Worm (Caenorhabditis elegans) whole organism, L1 larva: ENCODE data around the gene set-17.

Source experiments
- fos-1 ChIP-seq: fragments of 150-350 bp; optimal IDR thresholded peaks from 2 replicates; lab custom pipeline; 2014; ENCODE audit warnings: missing biosample characterization, missing genetic modification characterization
- hpl-2 ChIP-seq: fragments of 150-350 bp; optimal IDR thresholded peaks from 2 replicates; lab custom pipeline; 2014; ENCODE audit warnings: missing biosample characterization, missing genetic modification reagents, missing genetic modification characterization

DNA sequence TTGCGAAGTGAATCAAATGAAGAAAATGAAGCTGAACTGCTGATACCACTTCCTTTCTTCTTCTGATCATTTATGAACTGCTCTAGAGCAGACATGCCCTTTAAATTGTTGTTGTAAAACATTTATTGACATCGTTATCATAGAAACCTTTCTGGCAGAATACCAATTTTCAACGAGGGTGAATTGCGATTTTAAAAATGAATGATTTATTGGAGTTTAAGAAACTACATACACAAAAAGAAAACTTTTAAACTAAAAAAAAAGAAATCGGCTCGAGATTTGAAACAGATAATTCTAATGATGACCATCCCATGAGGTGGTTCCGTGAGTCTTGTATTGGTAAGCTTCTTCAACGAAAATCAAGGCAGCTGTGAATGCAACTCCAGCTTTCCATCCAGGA lies 23.8 kb upstream of the set-17 start, which contains the start of gene sftd-3:
- TF ChIP-seq fos-1 (tag; lab: Kevin White, UChicago) (no peak), hpl-2 (GFP tag; lab: Kevin White, UChicago) (no peak)
